Worm (Caenorhabditis elegans) whole organism, late embryonic: ENCODE measurements around the gene F53F4.16.

Experiments
- C08G9.2 ChIP-seq: sonication (generic microtip); optimal IDR thresholded peaks from 2 replicates; lab custom pipeline; 2016; ENCODE audit warnings: mild to moderate bottlenecking, missing genetic modification characterization, moderate library complexity, missing compliant biosample characterization
- F13H6.1 ChIP-seq: sonication (generic microtip); optimal IDR thresholded peaks from 2 replicates; lab custom pipeline; 2016; ENCODE audit warnings: missing genetic modification characterization, missing compliant biosample characterization
- K02D7.2 ChIP-seq: sonication (generic microtip); optimal IDR thresholded peaks from 2 replicates; lab custom pipeline; 2017; ENCODE audit warnings: mild to moderate bottlenecking, missing genetic modification characterization, missing compliant biosample characterization
- Y22D7AL.16 ChIP-seq: sonication (generic microtip); optimal IDR thresholded peaks from 2 replicates; lab custom pipeline; 2016; ENCODE audit warnings: missing genetic modification characterization, missing compliant biosample characterization
- ahr-1 ChIP-seq: sonication (generic microtip); optimal IDR thresholded peaks from 2 replicates; lab custom pipeline; 2016; ENCODE audit warnings: missing genetic modification characterization, missing compliant biosample characterization
- ceh-14 ChIP-seq: sonication (generic microtip); optimal IDR thresholded peaks from 2 replicates; lab custom pipeline; 2016; ENCODE audit warnings: missing genotype, missing genetic modification characterization, missing compliant biosample characterization
- ceh-18 ChIP-seq: sonication (generic microtip); optimal IDR thresholded peaks from 2 replicates; lab custom pipeline; 2016; ENCODE audit warnings: missing genetic modification characterization, missing compliant biosample characterization
- ceh-2 ChIP-seq: sonication (generic microtip); optimal IDR thresholded peaks from 2 replicates; lab custom pipeline; 2016; ENCODE audit warnings: missing genotype, missing genetic modification characterization, missing compliant biosample characterization
- ceh-22 ChIP-seq: sonication (generic microtip); optimal IDR thresholded peaks from 2 replicates; lab custom pipeline; 2017; ENCODE audit warnings: missing biosample characterization, missing genetic modification characterization
- ceh-31 ChIP-seq: sonication (generic microtip); optimal IDR thresholded peaks from 2 replicates; lab custom pipeline; 2016; ENCODE audit warnings: missing genetic modification characterization, missing compliant biosample characterization
- ceh-45 ChIP-seq: fragments of 200-800 bp; sonication (Bioruptor generic); IDR thresholded peaks from 2 replicates; pipeline ENCODE4 v1.3.6; 2022; ENCODE audit warnings: missing genetic modification reagents, missing genetic modification characterization, missing compliant biosample characterization
- ceh-48 ChIP-seq: sonication (generic microtip); optimal IDR thresholded peaks from 2 replicates; lab custom pipeline; 2016; ENCODE audit warnings: missing genetic modification characterization, inconsistent platforms, missing compliant biosample characterization
- ceh-6 ChIP-seq: fragments of 200-800 bp; sonication (Bioruptor generic); optimal IDR thresholded peaks from 2 replicates; lab custom pipeline; 2018; ENCODE audit warnings: mild to moderate bottlenecking, missing genetic modification characterization, missing compliant biosample characterization
- ceh-9 ChIP-seq: sonication (generic microtip); optimal IDR thresholded peaks from 2 replicates; lab custom pipeline; 2016; ENCODE audit warnings: mild to moderate bottlenecking, missing genetic modification characterization, inconsistent platforms, missing compliant biosample characterization
- dmd-4 ChIP-seq: sonication (generic microtip); optimal IDR thresholded peaks from 2 replicates; lab custom pipeline; 2016; ENCODE audit warnings: borderline replicate concordance, missing genetic modification characterization, missing compliant biosample characterization
- dve-1 ChIP-seq: sonication (generic microtip); optimal IDR thresholded peaks from 2 replicates; lab custom pipeline; 2017; ENCODE audit warnings: antibody characterized with exemption, mild to moderate bottlenecking, missing genetic modification characterization, missing compliant biosample characterization
- ets-4 ChIP-seq: sonication (generic microtip); optimal IDR thresholded peaks from 2 replicates; lab custom pipeline; 2016; ENCODE audit warnings: missing genetic modification characterization, missing compliant biosample characterization
- fax-1 ChIP-seq: sonication (generic microtip); optimal IDR thresholded peaks from 2 replicates; lab custom pipeline; 2016; ENCODE audit warnings: missing genotype, missing genetic modification characterization, missing compliant biosample characterization
- fkh-6 ChIP-seq: sonication (generic microtip); optimal IDR thresholded peaks from 2 replicates; lab custom pipeline; 2016; ENCODE audit warnings: missing genetic modification characterization, missing compliant biosample characterization
- gmeb-2 ChIP-seq: sonication (generic microtip); optimal IDR thresholded peaks from 2 replicates; lab custom pipeline; 2016; ENCODE audit warnings: missing genetic modification characterization, inconsistent platforms, missing compliant biosample characterization
- hlh-13 ChIP-seq: fragments of 200-800 bp; sonication (Bioruptor generic); optimal IDR thresholded peaks from 2 replicates; lab custom pipeline; 2018; ENCODE audit warnings: mild to moderate bottlenecking, missing genetic modification characterization, missing compliant biosample characterization
- hlh-15 ChIP-seq: sonication (generic microtip); optimal IDR thresholded peaks from 2 replicates; lab custom pipeline; 2016; ENCODE audit warnings: missing genetic modification characterization, missing compliant biosample characterization
- hlh-30 ChIP-seq: sonication (generic microtip); optimal IDR thresholded peaks from 2 replicates; lab custom pipeline; 2017; ENCODE audit warnings: antibody characterized with exemption, missing genetic modification characterization, missing compliant biosample characterization; ENCODE audit not compliant: insufficient read depth
- hlh-8 ChIP-seq: sonication (generic microtip); optimal IDR thresholded peaks from 2 replicates; lab custom pipeline; 2016; ENCODE audit warnings: missing genotype, missing genetic modification characterization, missing compliant biosample characterization
- lim-6 ChIP-seq: sonication (generic microtip); optimal IDR thresholded peaks from 2 replicates; lab custom pipeline; 2016; ENCODE audit warnings: missing genetic modification characterization, missing compliant biosample characterization
- mec-3 ChIP-seq: sonication (generic microtip); optimal IDR thresholded peaks from 2 replicates; lab custom pipeline; 2016; ENCODE audit warnings: borderline replicate concordance, missing genetic modification characterization, missing compliant biosample characterization
- odd-2 ChIP-seq: sonication (generic microtip); optimal IDR thresholded peaks from 2 replicates; lab custom pipeline; 2017; ENCODE audit warnings: antibody characterized with exemption, mild to moderate bottlenecking, missing genetic modification characterization, missing compliant biosample characterization
- pag-3 ChIP-seq: sonication (generic microtip); optimal IDR thresholded peaks from 2 replicates; lab custom pipeline; 2016; ENCODE audit warnings: missing compliant biosample characterization, missing genetic modification characterization, borderline replicate concordance
- pat-9 ChIP-seq: fragments of 200-800 bp; sonication (Bioruptor generic); optimal IDR thresholded peaks from 2 replicates; lab custom pipeline; 2018; ENCODE audit warnings: mild to moderate bottlenecking, missing genetic modification characterization, moderate library complexity, missing compliant biosample characterization
- pax-1 ChIP-seq: fragments of 150-350 bp; optimal IDR thresholded peaks from 2 replicates; lab custom pipeline; 2014; ENCODE audit warnings: missing biosample characterization, missing genetic modification characterization
- pros-1 ChIP-seq: fragments of 150-350 bp; optimal IDR thresholded peaks from 2 replicates; lab custom pipeline; 2014; ENCODE audit warnings: missing biosample characterization, missing genetic modification reagents, missing genetic modification characterization
- ref-2 ChIP-seq: sonication (generic microtip); optimal IDR thresholded peaks from 2 replicates; lab custom pipeline; 2016; ENCODE audit warnings: missing genetic modification characterization, missing compliant biosample characterization
- sdc-2 ChIP-seq: sonication (generic microtip); optimal IDR thresholded peaks from 2 replicates; lab custom pipeline; 2016; ENCODE audit warnings: missing genotype, missing genetic modification characterization, missing compliant biosample characterization
- sox-2 ChIP-seq: fragments of 200-800 bp; sonication (Bioruptor generic); IDR thresholded peaks from 2 replicates; pipeline ENCODE4 v1.3.6; 2022; ENCODE audit warnings: missing genetic modification reagents, missing genetic modification characterization, missing compliant biosample characterization
- tbx-2 ChIP-seq: sonication (generic microtip); optimal IDR thresholded peaks from 2 replicates; lab custom pipeline; 2016; ENCODE audit warnings: missing genetic modification characterization, missing compliant biosample characterization
- unc-3 ChIP-seq, 2 experiments: fragments of 200-800 bp in 1 of 2; sonication (Bioruptor generic) in 1 of 2; sonication (generic microtip) in 1 of 2; conservative IDR thresholded peaks in 1 of 2; optimal IDR thresholded peaks in 1 of 2; 2 replicates each; pipeline versions ENCODE4 v1.3.6 to Lab custom; 2016 to 2022; ENCODE audit warnings: missing compliant biosample characterization in 2 of 2, missing genetic modification characterization in 2 of 2, missing genetic modification reagents in 1 of 2
- unc-42 ChIP-seq: sonication (generic microtip); optimal IDR thresholded peaks from 2 replicates; lab custom pipeline; 2016; ENCODE audit warnings: missing genotype, missing genetic modification characterization, missing compliant biosample characterization
- zip-5 ChIP-seq: sonication (generic microtip); optimal IDR thresholded peaks from 2 replicates; lab custom pipeline; 2016; ENCODE audit warnings: missing genetic modification characterization, missing compliant biosample characterization
- ztf-16 ChIP-seq: sonication (generic microtip); optimal IDR thresholded peaks from 2 replicates; lab custom pipeline; 2017; ENCODE audit warnings: missing genetic modification characterization, missing compliant biosample characterization

F53F4.16 gene

ce11 chrV:13636411-13636810, 14.8 kb upstream of the F53F4.16 start:
- TF ChIP-seq mec-3: no peak
- no peak for TF ChIP-seq zip-5
- no peak for TF ChIP-seq dve-1 (tag; lab: Kevin White, UChicago)
- TF ChIP-seq ceh-22: no peak
- no peak for TF ChIP-seq odd-2 (tag; lab: Kevin White, UChicago)
- no peak for TF ChIP-seq sdc-2
- TF ChIP-seq ceh-6 (GFP tag; lab: Kevin White, UChicago): no peak
- TF ChIP-seq hlh-13 (GFP tag; lab: Kevin White, UChicago): no peak
- TF ChIP-seq ceh-2 (tag; lab: Kevin White, UChicago): no peak
- TF ChIP-seq K02D7.2 (tag; lab: Kevin White, UChicago): no peak
- TF ChIP-seq ceh-31 (tag; lab: Kevin White, UChicago): no peak
- TF ChIP-seq ets-4: no peak
- TF ChIP-seq, all 69 proteins: peak for 0

ce11 chrV:13634149-13634548, 12.5 kb upstream of the F53F4.16 start, which contains the start of gene H37A05.2:
Gene H37A05.2, minus strand, starts transcription at chrV:13634249.
- TF ChIP-seq ceh-45 (GFP tag; lab: Robert Waterston, UW): no peak
- no peak for TF ChIP-seq hlh-8 (tag; lab: Kevin White, UChicago)
- TF ChIP-seq ceh-9: no peak
- no peak for TF ChIP-seq gmeb-2 (tag; lab: Kevin White, UChicago)
- no peak for TF ChIP-seq unc-3 (GFP tag; conservative IDR thresholded peaks at IDR 0.05; lab: Robert Waterston, UW)
- no peak for TF ChIP-seq unc-3 (tag; optimal IDR thresholded peaks at IDR 0.05; lab: Kevin White, UChicago)
- TF ChIP-seq sox-2 (GFP tag; lab: Robert Waterston, UW): no peak
- TF ChIP-seq ztf-16 (tag; lab: Kevin White, UChicago): no peak
- no peak for TF ChIP-seq pax-1 (tag; lab: Kevin White, UChicago)
- TF ChIP-seq C08G9.2 (tag; lab: Kevin White, UChicago): no peak
- no peak for TF ChIP-seq dmd-4 (tag; lab: Kevin White, UChicago)
- no peak for TF ChIP-seq hlh-30 (tag; lab: Kevin White, UChicago)
- no peak for TF ChIP-seq F13H6.1 (tag; lab: Kevin White, UChicago)
- TF ChIP-seq lim-6: no peak
- TF ChIP-seq sdc-2: no peak
- no peak for TF ChIP-seq ceh-48 (tag; lab: Kevin White, UChicago)
- TF ChIP-seq, all 69 proteins: peak for 0

ce11 chrV:13627103-13627623, 5.5 kb upstream of the F53F4.16 start, which contains the start of gene sde-2:
Gene sde-2, plus strand, starts transcription at chrV:13627573.
- TF ChIP-seq unc-42 (tag; lab: Kevin White, UChicago) (peak; percentile 93), gmeb-2 (tag; lab: Kevin White, UChicago) (no peak), hlh-30 (tag; lab: Kevin White, UChicago) (peak; percentile 82)

- TF ChIP-seq hlh-15 (no peak), pax-1 (tag; lab: Kevin White, UChicago) (no peak), ceh-14 (tag; lab: Kevin White, UChicago) (no peak), ref-2 (no peak), ets-4 (peak; percentile 34), K02D7.2 (tag; lab: Kevin White, UChicago) (no peak), ceh-2 (tag; lab: Kevin White, UChicago) (peak; percentile 4), ahr-1 (tag; lab: Kevin White, UChicago) (no peak), pat-9 (no peak), pros-1 (tag; lab: Kevin White, UChicago) (no peak), ceh-18 (tag; lab: Kevin White, UChicago) (no peak), lim-6 (no peak), ceh-45 (GFP tag; lab: Robert Waterston, UW) (no peak), tbx-2 (tag; lab: Kevin White, UChicago) (peak; percentile 36), fax-1 (tag; lab: Kevin White, UChicago) (no peak), ceh-31 (tag; lab: Kevin White, UChicago) (peak; percentile 58), unc-42 (tag; lab: Kevin White, UChicago) (peak; percentile 12), fkh-6 (tag; lab: Kevin White, UChicago) (no peak), Y22D7AL.16 (tag; lab: Kevin White, UChicago) (no peak), pag-3 (tag; lab: Kevin White, UChicago) (no peak)
Measured at ce11 chrV:13625517-13626097, 4.0 kb upstream of the F53F4.16 start, which contains the start of the genes nduv-2 and F53F4.12. Gene nduv-2, minus strand, starts transcription at chrV:13625567. Gene F53F4.12, plus strand, starts transcription at chrV:13626047.
